Worm (Caenorhabditis elegans) whole organism, L2 larva: ENCODE data around the gene snu-23.

Source experiments
- C34F6.9 ChIP-seq: fragments of 150-350 bp; optimal IDR thresholded peaks from 2 replicates; lab custom pipeline; 2014; ENCODE audit warnings: missing biosample characterization, missing genetic modification characterization
- F13H6.1 ChIP-seq: sonication (generic microtip); optimal IDR thresholded peaks from 2 replicates; lab custom pipeline; 2016; ENCODE audit warnings: missing genetic modification characterization, missing compliant biosample characterization
- R02D3.7 ChIP-seq: fragments of 150-350 bp; optimal IDR thresholded peaks from 2 replicates; lab custom pipeline; 2014; ENCODE audit warnings: missing biosample characterization, missing genetic modification characterization
- Y55F3AM.14 ChIP-seq: fragments of 200-800 bp; sonication (Bioruptor generic); optimal IDR thresholded peaks from 2 replicates; lab custom pipeline; 2018; ENCODE audit warnings: mild to moderate bottlenecking, missing genetic modification characterization, missing compliant biosample characterization
- ZK546.5 ChIP-seq: sonication (generic microtip); optimal IDR thresholded peaks from 2 replicates; lab custom pipeline; 2017; ENCODE audit warnings: missing biosample characterization, missing genetic modification characterization
- aly-2 ChIP-seq: fragments of 150-350 bp; optimal IDR thresholded peaks from 2 replicates; lab custom pipeline; 2014; ENCODE audit warnings: missing biosample characterization, missing genetic modification characterization
- ama-1 ChIP-seq: fragments of 150-350 bp; optimal IDR thresholded peaks from 2 replicates; lab custom pipeline; 2018; ENCODE audit warnings: inconsistent platforms
- ceh-16 ChIP-seq: fragments of 150-350 bp; optimal IDR thresholded peaks from 2 replicates; lab custom pipeline; 2014; ENCODE audit warnings: missing biosample characterization, missing genetic modification characterization
- ceh-82 ChIP-seq: fragments of 150-350 bp; optimal IDR thresholded peaks from 2 replicates; lab custom pipeline; 2014; ENCODE audit warnings: missing biosample characterization, missing genetic modification characterization
- crh-2 ChIP-seq: sonication (generic microtip); optimal IDR thresholded peaks from 2 replicates; lab custom pipeline; 2017; ENCODE audit warnings: missing biosample characterization, missing genetic modification characterization
- egl-27 ChIP-seq: sonication (generic microtip); optimal IDR thresholded peaks from 3 replicates; lab custom pipeline; 2017; ENCODE audit warnings: missing biosample characterization, missing genetic modification reagents, missing genetic modification characterization
- elt-1 ChIP-seq: fragments of 150-350 bp; optimal IDR thresholded peaks from 2 replicates; lab custom pipeline; 2014; ENCODE audit warnings: missing biosample characterization, missing genetic modification characterization
- fos-1 ChIP-seq: fragments of 150-350 bp; optimal IDR thresholded peaks from 2 replicates; lab custom pipeline; 2014; ENCODE audit warnings: missing biosample characterization, missing genetic modification characterization
- gmeb-1 ChIP-seq: fragments of 150-350 bp; optimal IDR thresholded peaks from 2 replicates; lab custom pipeline; 2014; ENCODE audit warnings: missing biosample characterization, missing genetic modification characterization
- lin-11 ChIP-seq: fragments of 150-350 bp; sonication (generic microtip); optimal IDR thresholded peaks from 2 replicates; lab custom pipeline; 2014; ENCODE audit warnings: missing biosample characterization, missing genetic modification characterization, inconsistent platforms, mixed read lengths
- lin-13 ChIP-seq: fragments of 150-350 bp; optimal IDR thresholded peaks from 2 replicates; lab custom pipeline; 2014; ENCODE audit warnings: missing biosample characterization, missing genetic modification reagents, missing genetic modification characterization
- lsy-2 ChIP-seq, 2 experiments: fragments of 150-350 bp in 1 of 2; sonication (generic microtip) in 1 of 2; optimal IDR thresholded peaks; 2 replicates each; lab custom pipeline; 2014 to 2017; ENCODE audit warnings: missing biosample characterization in 2 of 2, missing genetic modification characterization in 2 of 2
- mab-5 ChIP-seq: fragments of 150-350 bp; optimal IDR thresholded peaks from 2 replicates; lab custom pipeline; 2014; ENCODE audit warnings: missing biosample characterization, missing genetic modification characterization
- mbf-1 ChIP-seq: sonication (generic microtip); optimal IDR thresholded peaks from 2 replicates; lab custom pipeline; 2017; ENCODE audit warnings: missing biosample characterization, missing genetic modification characterization
- mdl-1 ChIP-seq, 2 experiments: fragments of 150-350 bp in 1 of 2; sonication (generic microtip) in 1 of 2; optimal IDR thresholded peaks; 2 replicates each; lab custom pipeline; 2017; ENCODE audit warnings: missing biosample characterization in 2 of 2, missing genetic modification characterization in 2 of 2
- nhr-11 ChIP-seq: fragments of 150-350 bp; optimal IDR thresholded peaks from 2 replicates; lab custom pipeline; 2014; ENCODE audit warnings: missing biosample characterization, missing genetic modification characterization
- nhr-12 ChIP-seq: fragments of 150-350 bp; optimal IDR thresholded peaks from 2 replicates; lab custom pipeline; 2014; ENCODE audit warnings: missing biosample characterization, missing genetic modification characterization
- nhr-129 ChIP-seq: fragments of 150-350 bp; optimal IDR thresholded peaks from 2 replicates; lab custom pipeline; 2014; ENCODE audit warnings: missing biosample characterization, missing genetic modification characterization
- nhr-23 ChIP-seq: fragments of 150-350 bp; optimal IDR thresholded peaks from 2 replicates; lab custom pipeline; 2014; ENCODE audit warnings: missing biosample characterization, missing genetic modification reagents, missing genetic modification characterization
- nhr-237 ChIP-seq: fragments of 150-350 bp; optimal IDR thresholded peaks from 2 replicates; lab custom pipeline; 2014; ENCODE audit warnings: missing biosample characterization, missing genetic modification characterization
- nhr-25 ChIP-seq: fragments of 150-350 bp; sonication (generic microtip); optimal IDR thresholded peaks from 3 replicates; lab custom pipeline; 2014; ENCODE audit warnings: missing biosample characterization, missing genetic modification characterization
- peb-1 ChIP-seq: fragments of 150-350 bp; optimal IDR thresholded peaks from 2 replicates; lab custom pipeline; 2014; ENCODE audit warnings: missing biosample characterization, missing genetic modification characterization
- sem-4 ChIP-seq: fragments of 150-350 bp; optimal IDR thresholded peaks from 2 replicates; lab custom pipeline; 2014; ENCODE audit warnings: missing biosample characterization, missing genetic modification reagents, missing genetic modification characterization
- skn-1 ChIP-seq: sonication (generic microtip); optimal IDR thresholded peaks from 2 replicates; lab custom pipeline; 2017; ENCODE audit warnings: missing biosample characterization, missing genetic modification characterization
- sma-3 ChIP-seq: sonication (generic microtip); optimal IDR thresholded peaks from 2 replicates; lab custom pipeline; 2016; ENCODE audit warnings: missing genetic modification reagents, missing genetic modification characterization, missing compliant biosample characterization
- sma-9 ChIP-seq, 2 experiments: fragments of 150-350 bp in 1 of 2; sonication (generic microtip) in 1 of 2; optimal IDR thresholded peaks; 2 replicates each; lab custom pipeline; 2014 to 2016; ENCODE audit warnings: missing genetic modification characterization in 2 of 2, mild to moderate bottlenecking in 1 of 2, missing biosample characterization in 1 of 2, missing compliant biosample characterization in 1 of 2, missing genetic modification reagents in 1 of 2, moderate library complexity in 1 of 2
- unc-55 ChIP-seq: fragments of 150-350 bp; sonication (generic microtip); optimal IDR thresholded peaks from 3 replicates; lab custom pipeline; 2014; ENCODE audit warnings: missing biosample characterization, missing genetic modification reagents, missing genetic modification characterization
- unc-62 ChIP-seq: fragments of 150-350 bp; optimal IDR thresholded peaks from 2 replicates; lab custom pipeline; 2014; ENCODE audit warnings: missing biosample characterization, missing genetic modification reagents, missing genetic modification characterization
- zag-1 ChIP-seq: fragments of 150-350 bp; optimal IDR thresholded peaks from 2 replicates; lab custom pipeline; 2014; ENCODE audit warnings: missing biosample characterization, missing genetic modification characterization
- ztf-1 ChIP-seq: fragments of 200-800 bp; sonication (Bioruptor generic); conservative IDR thresholded peaks from 2 replicates; pipeline ENCODE4 v1.3.6; 2022; ENCODE audit warnings: missing genetic modification characterization, missing compliant biosample characterization
- ztf-4 ChIP-seq: fragments of 150-350 bp; optimal IDR thresholded peaks from 2 replicates; lab custom pipeline; 2014; ENCODE audit warnings: missing biosample characterization, missing genetic modification characterization

The snu-23 gene

DNA sequence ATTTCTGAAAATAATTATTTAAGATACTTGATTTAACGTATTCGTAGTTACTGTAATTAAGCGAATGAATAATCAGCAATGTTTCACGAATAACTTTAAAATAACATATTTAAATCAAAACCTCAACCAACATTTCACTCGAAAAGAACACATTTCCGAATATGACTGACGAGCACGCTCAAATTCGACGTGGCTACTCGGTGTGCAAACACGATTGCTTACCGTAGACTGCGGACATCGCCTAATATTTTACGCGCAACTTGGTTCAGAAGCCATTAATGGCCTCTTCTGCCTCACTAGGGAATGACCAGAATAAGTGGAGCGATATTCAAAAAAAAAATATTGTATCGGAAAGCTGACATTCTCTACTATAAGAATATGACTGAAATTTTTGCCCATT, at the start of gene snu-23:
Gene snu-23, minus strand, starts transcription at position 156 of the 400 bp plus-strand sequence.
- TF ChIP-seq ceh-16 (no peak), elt-1 (no peak), gmeb-1 (tag; lab: Kevin White, UChicago) (no peak), nhr-237 (tag; lab: Kevin White, UChicago) (no peak), ztf-1 (GFP tag; lab: Robert Waterston, UW) (no peak), R02D3.7 (no peak), nhr-129 (tag; lab: Kevin White, UChicago) (peak; percentile 43), aly-2 (tag; lab: Kevin White, UChicago) (no peak), ama-1 (lab: Kevin White, UChicago) (no peak), lin-13 (GFP tag; lab: Kevin White, UChicago) (peak; percentile 12), unc-55 (GFP tag; lab: Kevin White, UChicago) (peak; percentile 38), Y55F3AM.14 (no peak), ztf-4 (tag; lab: Kevin White, UChicago) (no peak), ceh-82 (tag; lab: Kevin White, UChicago) (no peak), zag-1 (tag; lab: Kevin White, UChicago) (no peak), crh-2 (tag; lab: Kevin White, UChicago) (peak; percentile 68), mab-5 (tag; lab: Kevin White, UChicago) (no peak), lsy-2 (tag; optimal IDR thresholded peaks at IDR 0.05; lab: Kevin White, UChicago) (peak; percentile 58 to 96), nhr-25 (tag; lab: Kevin White, UChicago) (no peak), C34F6.9 (peak; percentile 45), ZK546.5 (tag; lab: Kevin White, UChicago) (no peak), sma-9 (GFP tag; optimal IDR thresholded peaks at IDR 0.05; lab: Kevin White, UChicago) (no peak), sma-9 (tag; optimal IDR thresholded peaks at IDR 0.05; lab: Kevin White, UChicago) (no peak), egl-27 (tag; lab: Kevin White, UChicago) (no peak), sma-3 (GFP tag; lab: Kevin White, UChicago) (no peak), skn-1 (no peak), nhr-11 (tag; lab: Kevin White, UChicago) (no peak)

DNA sequence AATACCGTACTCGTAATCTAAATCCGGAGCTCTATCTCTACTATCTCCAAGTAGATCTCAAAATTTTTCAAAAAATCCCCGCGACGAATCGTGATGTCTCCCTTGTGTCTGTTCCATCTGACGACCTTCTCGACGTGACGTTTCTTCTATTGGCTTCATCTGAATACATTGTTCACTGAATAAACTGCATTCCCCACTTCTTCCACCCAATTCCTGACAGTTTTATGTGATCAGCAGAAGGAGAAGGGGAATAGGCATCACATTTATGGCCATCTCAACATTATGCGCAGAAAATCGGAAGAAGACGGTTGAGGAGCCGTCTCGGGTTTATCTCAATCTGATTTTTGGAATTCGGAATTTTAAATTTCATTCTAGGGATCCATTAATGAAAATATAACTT, 49.0 kb upstream of the snu-23 start:
- TF ChIP-seq gmeb-1 (tag; lab: Kevin White, UChicago), result no peak
- no peak for TF ChIP-seq mdl-1 (tag; optimal IDR thresholded peaks at IDR 0.05; lab: Kevin White, UChicago)
- TF ChIP-seq peb-1, result no peak
- no peak for TF ChIP-seq sma-3 (GFP tag; lab: Kevin White, UChicago)
- no peak for TF ChIP-seq ztf-1 (GFP tag; lab: Robert Waterston, UW)
- no peak for TF ChIP-seq mbf-1 (tag; lab: Kevin White, UChicago)
- TF ChIP-seq mab-5 (tag; lab: Kevin White, UChicago), result no peak
- no peak for TF ChIP-seq unc-62
- TF ChIP-seq ZK546.5 (tag; lab: Kevin White, UChicago), result no peak
- no peak for TF ChIP-seq F13H6.1 (tag; lab: Kevin White, UChicago)
- TF ChIP-seq nhr-23, result no peak
- TF ChIP-seq lin-13 (GFP tag; lab: Kevin White, UChicago), result no peak
- no peak for TF ChIP-seq elt-1
- TF ChIP-seq crh-2 (tag; lab: Kevin White, UChicago), result no peak
- TF ChIP-seq lin-11 (tag; lab: Kevin White, UChicago), result no peak
- no peak for TF ChIP-seq lsy-2 (tag; optimal IDR thresholded peaks at IDR 0.05; lab: Kevin White, UChicago)

DNA sequence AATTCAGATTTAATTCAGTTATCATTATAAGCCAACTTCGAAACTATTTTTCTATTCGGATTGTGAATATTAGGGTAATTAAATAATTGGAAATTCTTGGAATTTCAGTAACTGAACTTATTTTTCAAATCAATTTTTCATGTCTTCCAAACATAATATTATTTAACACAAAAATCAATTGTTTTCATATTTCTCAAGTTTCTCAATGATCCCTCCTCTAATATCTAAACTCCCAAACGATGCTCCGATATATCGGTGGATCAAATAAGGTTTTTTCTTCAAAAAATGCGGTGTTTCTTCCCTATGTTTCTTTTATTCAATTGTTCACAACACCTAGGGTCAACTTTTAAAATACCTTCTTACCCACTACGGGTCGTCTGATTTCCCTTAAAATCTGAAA, 46.5 kb upstream of the snu-23 start:
- TF ChIP-seq unc-62 (no peak), sem-4 (tag; lab: Kevin White, UChicago) (peak; percentile 100), sma-3 (GFP tag; lab: Kevin White, UChicago) (no peak), nhr-11 (tag; lab: Kevin White, UChicago) (no peak), nhr-12 (tag; lab: Kevin White, UChicago) (no peak), fos-1 (no peak)

DNA sequence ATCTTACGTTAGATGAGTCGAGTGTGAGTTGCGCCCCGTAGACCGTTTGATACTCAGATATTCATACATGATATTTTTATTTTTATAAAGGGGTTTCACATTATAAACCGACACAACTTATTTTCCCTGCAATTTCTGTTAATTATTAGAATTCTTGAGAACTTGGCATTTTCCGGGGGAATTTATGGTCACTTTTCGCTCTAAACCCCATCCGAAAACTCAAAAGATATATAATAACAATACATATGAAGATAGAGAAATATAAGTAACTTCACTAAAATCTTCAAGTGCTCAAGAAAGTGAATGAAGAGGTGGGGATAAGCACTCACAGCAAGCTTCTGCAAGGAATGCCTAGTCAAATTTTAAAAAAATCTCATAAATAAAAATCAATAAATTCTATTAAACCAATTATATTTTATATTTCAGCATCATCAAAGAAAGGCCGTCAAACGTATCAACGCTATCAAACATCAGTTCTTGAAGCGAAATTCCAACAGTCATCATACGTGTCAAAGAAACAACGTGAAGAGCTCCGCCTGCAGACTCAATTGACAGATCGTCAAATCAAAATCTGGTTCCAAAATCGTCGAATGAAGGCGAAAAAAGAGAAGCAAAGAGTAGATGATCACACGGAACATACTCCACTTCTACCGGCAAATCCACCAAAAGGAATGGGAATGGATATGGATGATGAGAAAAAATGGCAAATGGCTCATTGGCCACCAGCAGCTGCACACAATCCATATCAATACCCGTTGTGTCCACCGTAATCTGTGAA, 45.8 kb upstream of the snu-23 start:
- TF ChIP-seq mdl-1 (tag; optimal IDR thresholded peaks at IDR 0.05; lab: Kevin White, UChicago), result no peak
- peak; percentile 100 for TF ChIP-seq sem-4 (tag; lab: Kevin White, UChicago)
